Fruit fly (Drosophila melanogaster): ENCODE data around the gene CG5611.

The CG5611 gene

DNA sequence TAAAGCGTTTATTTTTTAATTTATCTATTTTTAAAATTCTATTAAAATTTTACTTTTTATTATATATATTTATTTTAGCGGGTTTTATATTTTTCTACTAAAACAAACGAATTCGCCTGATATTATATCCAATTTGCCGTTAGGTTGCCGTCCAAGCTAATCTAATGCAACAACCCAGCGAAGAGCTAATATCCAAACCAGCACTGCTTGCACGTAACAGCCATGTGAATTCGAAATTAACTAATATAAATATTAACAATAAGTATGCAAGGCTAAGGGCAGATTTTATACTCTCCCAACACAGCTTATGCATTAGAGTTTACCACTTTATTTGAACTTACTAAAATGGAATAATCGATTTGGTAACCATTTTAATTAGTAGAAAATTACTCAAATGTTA is 15.8 kb upstream of the CG5611 start:
- TF ChIP-seq CTCF (optimal IDR thresholded peaks at IDR 0.05) (peak in 1 of 2 experiments; percentile 44), CG8478 (optimal IDR thresholded peaks at IDR 0.05) (no peak)

DNA sequence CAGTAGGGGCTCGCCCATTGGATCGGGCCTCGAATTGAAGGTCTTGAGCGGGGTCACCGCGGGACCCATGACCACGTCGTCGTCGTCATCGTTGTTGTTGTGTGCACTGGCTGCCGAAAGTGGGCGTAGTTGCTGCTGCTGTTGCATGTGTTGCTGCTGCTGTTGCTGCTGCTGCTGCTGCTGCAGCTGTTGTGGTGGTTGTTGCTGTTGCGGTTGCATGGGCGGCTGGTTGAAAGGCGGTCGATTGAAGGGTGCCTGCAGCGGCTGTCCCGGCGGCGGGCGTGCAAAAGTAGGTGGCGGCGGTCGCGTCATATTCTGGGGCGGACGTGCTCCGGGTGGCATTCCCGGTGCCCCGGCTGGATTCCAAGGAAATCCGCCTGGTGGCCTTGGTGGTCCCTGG is 12.0 kb upstream of the CG5611 start:
- no peak for TF ChIP-seq CG8478 (optimal IDR thresholded peaks at IDR 0.05)
- TF ChIP-seq CTCF (optimal IDR thresholded peaks at IDR 0.05), result no peak

DNA sequence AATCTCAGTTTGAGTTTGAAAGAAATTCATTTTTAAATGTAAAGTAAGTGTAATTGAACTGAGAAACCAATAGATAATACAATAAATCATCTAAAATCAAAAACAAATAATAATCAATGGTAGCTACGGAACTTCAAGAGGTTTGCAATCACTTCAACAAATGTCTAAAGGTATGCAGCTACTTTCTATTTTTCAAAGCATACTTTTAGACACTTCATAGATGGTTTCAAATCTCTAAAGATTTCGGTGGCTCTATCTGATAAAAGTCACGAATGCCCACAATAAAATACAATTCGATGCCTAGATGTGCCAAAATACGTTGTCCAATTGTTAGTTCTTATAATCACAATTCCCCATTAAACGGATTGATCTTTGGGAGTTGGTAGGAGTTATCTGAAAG is 7.2 kb upstream of the CG5611 start:
- TF ChIP-seq CG8478 (optimal IDR thresholded peaks at IDR 0.05) (no peak), CTCF (optimal IDR thresholded peaks at IDR 0.05) (no peak)

DNA sequence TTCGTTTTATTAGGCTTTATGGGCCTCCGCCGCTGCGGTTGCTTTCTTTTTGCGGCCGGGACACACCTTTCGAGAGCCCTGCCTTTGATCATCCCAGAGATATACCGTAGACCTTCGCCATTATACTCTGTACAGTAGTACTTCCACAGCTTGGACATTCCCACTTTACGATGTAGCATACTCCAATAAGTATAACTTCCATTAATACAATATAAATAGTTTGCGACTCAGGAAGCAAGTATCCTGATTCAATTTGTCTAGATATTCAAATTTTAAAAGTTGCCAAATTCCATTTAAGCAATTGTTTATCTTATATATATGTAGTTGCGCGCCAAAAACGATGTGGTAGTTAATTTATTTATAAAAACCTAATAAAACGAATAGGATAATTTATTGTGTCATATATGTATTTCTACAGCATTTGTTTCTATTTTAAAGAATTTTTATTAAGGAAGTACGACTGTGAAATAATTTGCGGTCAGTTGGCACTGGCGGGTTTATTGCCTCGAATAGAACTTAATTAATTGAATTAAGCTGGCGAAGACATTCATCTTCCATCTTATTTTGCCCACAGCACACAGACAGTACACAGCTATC is 1.5 kb upstream of the CG5611 start:
- TF ChIP-seq CTCF (optimal IDR thresholded peaks at IDR 0.05) (no peak), CG8478 (optimal IDR thresholded peaks at IDR 0.05) (no peak)

DNA sequence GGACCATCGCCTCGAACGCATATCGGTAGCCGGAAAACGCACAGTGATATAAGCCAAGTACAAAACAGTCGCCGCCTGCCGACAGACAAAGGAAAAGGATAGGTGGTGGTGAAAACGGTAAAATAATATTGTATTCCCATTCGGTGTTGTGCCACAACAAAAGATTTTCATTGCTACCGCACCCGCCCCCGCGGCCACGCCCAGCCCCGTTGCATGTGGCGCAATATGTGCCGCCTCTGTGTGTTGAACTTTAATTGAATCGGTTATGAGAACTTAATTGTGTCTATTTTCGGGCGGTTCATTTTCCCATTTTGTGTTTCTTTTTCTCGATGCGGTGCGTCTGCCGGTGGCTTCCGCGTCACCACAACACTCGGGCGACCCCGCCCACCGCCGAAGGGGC is 860 bp upstream of the CG5611 start:
- TF ChIP-seq CTCF (optimal IDR thresholded peaks at IDR 0.05) (no peak), CG8478 (optimal IDR thresholded peaks at IDR 0.05) (no peak)

DNA sequence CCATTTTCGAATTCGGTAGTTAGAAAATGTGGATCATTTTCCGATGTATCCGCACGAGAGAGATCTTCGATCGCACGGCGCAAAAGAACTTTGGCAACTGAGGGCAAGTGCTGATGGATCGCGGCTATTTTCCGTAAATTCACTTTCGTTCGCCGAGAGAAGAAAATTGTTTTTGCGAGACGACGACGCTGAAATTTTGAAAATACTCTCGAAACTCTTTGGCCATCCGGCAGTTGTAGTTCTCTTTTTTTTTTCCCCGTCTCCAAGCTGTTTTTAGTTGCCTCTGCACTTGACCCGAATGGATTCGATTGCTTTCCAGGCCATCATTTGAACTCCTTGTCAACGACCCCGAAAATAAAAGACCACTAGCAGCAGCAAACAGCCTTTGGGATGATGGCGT is 9.9 kb downstream of the CG5611 start, which contains the start of gene CG5612:
CG5612 (minus strand) TSS at position 101 of the 400 bp plus-strand sequence.
- TF ChIP-seq CTCF (optimal IDR thresholded peaks at IDR 0.05), result no peak
- no peak for TF ChIP-seq CG8478 (optimal IDR thresholded peaks at IDR 0.05)

DNA sequence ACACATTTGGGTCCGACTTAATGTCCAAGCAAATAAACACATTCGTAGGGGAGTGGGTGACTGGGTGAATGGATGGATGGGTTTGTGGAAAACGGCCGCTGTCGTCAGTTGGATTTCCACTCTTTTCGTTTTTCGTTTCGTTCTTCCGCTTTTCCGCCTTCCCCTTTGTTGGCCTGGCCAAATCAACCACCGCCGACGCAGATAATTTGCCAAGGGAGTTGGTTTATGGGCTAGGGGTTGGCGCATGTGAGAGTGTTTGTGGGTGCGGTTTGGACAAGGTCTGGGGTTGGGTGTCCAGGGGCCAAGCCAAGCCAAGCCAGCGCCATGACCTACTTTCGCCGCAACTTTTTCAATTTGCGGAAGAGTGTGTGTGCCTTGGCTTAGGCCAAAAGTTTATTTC is 12.9 kb downstream of the CG5611 start:
- TF ChIP-seq CTCF (optimal IDR thresholded peaks at IDR 0.05), result no peak
- TF ChIP-seq CG8478 (optimal IDR thresholded peaks at IDR 0.05), result no peak

DNA sequence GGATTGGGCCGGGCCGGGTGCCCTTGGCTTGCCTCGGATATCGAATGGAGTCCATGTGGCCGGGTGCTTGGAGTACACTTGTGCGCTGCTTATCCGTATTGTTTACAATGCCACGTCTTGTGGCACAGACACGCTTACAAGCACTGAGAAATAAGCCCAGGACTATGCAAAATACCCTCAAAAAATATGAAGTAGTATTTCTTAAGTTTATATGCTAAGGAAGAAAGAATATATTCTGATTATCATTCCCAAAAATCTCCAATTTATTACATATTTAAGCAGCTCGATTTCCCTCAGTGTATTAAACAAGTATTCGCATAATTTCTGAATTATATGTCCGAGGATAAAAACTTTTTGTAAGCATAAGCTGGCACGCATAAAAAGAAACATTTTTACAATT is 14.0 kb downstream of the CG5611 start:
- TF ChIP-seq CTCF (optimal IDR thresholded peaks at IDR 0.05) (no peak), CG8478 (optimal IDR thresholded peaks at IDR 0.05) (no peak)

DNA sequence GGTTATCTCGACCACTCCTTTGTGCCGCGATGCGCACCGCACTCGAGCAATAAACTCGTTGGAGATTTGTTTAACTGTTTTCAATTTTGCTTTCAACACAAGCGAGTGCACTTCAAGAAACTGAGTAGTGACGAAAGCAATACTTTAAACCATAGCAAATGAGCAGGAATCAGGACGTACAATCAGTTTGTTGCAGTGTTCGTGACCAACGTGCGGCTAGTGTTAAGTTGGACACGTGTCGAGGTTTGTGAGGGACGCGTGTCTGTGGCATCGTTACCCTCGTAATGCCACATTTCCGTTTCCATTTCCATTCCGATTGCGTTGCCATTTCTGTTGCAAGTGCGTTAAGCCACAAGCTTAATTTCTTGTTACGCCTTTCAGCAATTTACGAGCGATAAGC is 19.4 kb downstream of the CG5611 start:
- TF ChIP-seq CG8478 (optimal IDR thresholded peaks at IDR 0.05) (no peak), CTCF (optimal IDR thresholded peaks at IDR 0.05) (no peak)

DNA sequence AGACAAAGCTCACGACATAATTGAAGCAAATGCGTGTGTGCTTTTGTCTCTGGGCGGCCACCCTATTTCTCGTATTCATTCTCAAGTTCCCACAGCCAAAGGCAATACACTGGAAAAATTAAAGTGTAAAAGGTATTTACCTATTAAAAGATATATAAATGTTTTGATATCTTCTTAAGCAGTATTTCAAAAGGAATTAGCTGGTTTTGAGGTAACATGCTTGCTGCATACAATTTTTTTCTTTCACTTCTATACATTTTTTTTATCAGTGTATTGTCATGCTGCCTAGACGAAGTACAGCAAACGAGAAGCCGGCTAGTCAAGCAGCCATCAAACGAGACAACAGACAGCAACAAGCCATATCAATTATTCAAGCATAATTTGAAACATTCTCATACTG is 22.0 kb downstream of the CG5611 start:
- TF ChIP-seq CG8478 (optimal IDR thresholded peaks at IDR 0.05) (no peak), CTCF (optimal IDR thresholded peaks at IDR 0.05) (no peak)

DNA sequence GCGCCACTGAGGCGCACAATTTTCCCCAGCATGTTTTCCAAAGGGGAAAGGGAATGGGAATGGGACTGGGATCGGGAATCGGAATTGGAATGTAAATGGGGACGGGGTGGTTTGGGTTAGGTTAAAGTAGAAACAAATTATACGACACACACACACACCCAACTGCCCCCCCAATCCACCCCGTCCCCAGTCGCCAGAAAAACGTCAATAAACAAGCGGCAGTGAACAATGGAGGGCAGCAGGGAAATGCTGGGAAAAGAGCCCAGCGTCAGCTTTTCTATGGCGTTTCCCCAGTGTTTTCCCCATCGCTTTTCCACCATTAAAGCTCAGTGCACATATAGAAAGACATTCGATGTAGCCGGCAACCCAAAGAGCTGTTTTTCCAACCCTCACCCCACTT is 25.2 kb downstream of the CG5611 start:
- no peak for TF ChIP-seq CG8478 (optimal IDR thresholded peaks at IDR 0.05)
- no peak for TF ChIP-seq CTCF (optimal IDR thresholded peaks at IDR 0.05)

DNA sequence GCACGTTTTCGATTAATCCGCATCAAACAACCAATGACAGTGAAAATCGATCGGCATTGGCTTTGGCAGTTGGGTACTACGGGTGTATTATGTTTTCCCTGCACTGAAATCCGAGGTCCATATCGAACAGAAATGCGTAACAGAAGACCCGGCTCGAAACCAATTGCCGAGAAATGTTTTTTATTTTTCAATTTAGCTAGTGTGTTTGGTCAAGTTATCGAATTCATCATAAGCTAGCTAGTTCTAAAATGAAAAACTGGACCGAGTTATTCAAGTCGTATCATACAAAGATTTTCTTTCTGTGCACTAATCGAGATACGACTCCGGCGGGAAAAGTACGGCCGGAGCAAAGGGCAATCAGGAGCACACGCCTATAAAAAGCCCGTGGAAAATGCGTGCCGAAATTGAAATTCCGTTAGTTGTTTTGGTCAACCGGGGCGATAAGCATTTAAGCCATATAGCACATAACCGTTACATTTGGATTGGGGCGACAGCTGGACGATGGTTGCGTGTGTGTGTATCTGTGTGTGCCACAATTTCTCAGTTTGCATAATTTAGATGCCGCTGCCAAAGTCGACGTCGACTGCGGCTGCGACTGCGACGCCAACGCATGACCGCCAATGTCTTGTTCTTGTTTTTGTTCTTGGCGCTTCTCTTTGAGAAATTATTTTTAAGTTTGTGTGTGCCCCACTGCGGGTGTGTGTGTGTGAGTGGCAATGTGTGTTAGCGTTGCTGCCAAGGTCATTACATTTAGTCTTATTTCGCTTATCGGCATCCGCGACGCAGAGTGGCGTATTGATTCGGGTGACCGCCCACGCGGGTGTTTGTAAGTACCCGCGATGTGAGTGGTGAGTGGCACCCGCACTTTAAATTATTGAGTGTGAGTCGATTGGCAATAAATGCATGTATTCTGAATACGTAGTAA is 26.5 kb downstream of the CG5611 start:
- TF ChIP-seq CG8478 (optimal IDR thresholded peaks at IDR 0.05), result no peak
- TF ChIP-seq CTCF (optimal IDR thresholded peaks at IDR 0.05), result no peak

DNA sequence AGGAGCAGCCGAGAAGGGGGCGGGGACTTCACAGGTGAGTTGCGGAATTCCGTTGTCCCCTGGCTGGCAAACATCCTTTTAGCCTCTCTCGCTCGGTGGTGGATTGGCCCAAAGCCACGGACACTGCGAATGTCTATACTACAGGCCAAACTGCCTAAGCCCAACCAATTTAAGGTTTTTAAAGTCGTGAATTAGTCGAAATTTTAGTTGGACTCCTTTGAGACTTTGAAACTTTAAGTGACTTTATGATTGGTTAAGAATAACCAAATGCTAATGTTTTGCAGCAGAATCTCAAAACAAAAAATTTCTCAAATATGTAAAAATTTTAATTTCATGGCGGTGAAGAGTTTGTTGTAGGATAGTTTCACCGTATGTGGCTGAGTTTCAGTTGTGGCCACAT is 27.3 kb downstream of the CG5611 start:
- no peak for TF ChIP-seq CG8478 (optimal IDR thresholded peaks at IDR 0.05)
- TF ChIP-seq CTCF (optimal IDR thresholded peaks at IDR 0.05), result no peak

DNA sequence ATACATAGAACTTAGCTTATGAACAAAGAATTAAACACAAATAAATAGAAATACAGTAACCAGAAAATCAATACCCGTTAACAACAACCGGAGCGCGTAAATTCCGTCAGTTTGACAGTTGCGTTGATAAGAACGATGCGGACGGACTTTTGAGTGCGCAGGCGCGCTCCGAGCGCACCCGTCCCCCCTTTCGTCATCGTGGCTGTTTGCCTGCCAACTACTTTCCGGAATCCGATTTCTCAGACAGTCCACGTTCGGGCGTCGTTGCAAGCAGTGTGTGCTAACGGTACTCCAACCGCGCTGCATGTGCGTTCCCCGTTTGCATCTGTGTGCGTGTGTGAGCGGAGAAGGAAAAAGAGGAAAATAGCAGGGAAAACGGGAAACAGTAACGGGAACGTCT is 27.9 kb downstream of the CG5611 start:
- TF ChIP-seq CG8478 (optimal IDR thresholded peaks at IDR 0.05), result no peak
- TF ChIP-seq CTCF (optimal IDR thresholded peaks at IDR 0.05), result no peak

DNA sequence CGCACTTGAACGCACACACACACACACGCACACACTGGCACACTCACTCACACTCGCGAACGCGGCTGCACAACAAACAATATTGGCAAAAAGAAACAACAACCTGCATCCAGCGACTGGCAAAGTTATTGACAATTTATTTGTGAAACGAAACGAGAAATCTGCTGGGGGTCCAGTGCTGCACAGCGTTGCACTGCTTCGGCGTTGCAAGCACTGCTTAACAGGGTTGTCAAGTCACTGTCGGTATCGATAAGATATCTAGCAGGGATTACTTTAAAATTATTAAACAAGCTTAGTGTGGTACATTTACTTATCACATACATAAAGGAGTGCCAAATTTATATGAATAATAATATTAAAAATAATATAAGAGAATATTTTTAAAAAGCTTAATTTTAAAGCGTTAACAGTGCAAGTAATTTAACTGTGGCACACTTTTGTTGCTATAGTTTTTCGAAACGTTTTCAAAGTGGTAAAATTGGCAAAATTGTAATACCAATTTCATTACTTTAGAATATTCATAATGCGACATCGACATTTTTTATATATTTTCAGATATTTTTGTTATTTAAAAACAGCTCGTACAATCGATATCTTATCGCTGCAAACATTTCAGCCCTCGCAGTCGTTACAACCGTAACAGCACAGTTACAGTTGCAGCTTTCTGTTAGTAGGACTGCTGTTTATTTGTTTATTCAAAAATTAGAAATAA is 28.5 kb downstream of the CG5611 start, which contains the start of the genes dsd and Tusp:
dsd (minus strand) TSS at position 179 of the 712 bp plus-strand sequence.
Tusp (plus strand) TSS at position 662 of the 712 bp plus-strand sequence.
- TF ChIP-seq CG8478 (optimal IDR thresholded peaks at IDR 0.05) (no peak), CTCF (optimal IDR thresholded peaks at IDR 0.05) (no peak)

Measured in S2 (cell line).